Fruit fly (Drosophila melanogaster): ENCODE data around the gene Remo.
A peak's percentile ranks its signal among the peaks of the same experiment; 100 is the strongest.

Remo gene

DNA sequence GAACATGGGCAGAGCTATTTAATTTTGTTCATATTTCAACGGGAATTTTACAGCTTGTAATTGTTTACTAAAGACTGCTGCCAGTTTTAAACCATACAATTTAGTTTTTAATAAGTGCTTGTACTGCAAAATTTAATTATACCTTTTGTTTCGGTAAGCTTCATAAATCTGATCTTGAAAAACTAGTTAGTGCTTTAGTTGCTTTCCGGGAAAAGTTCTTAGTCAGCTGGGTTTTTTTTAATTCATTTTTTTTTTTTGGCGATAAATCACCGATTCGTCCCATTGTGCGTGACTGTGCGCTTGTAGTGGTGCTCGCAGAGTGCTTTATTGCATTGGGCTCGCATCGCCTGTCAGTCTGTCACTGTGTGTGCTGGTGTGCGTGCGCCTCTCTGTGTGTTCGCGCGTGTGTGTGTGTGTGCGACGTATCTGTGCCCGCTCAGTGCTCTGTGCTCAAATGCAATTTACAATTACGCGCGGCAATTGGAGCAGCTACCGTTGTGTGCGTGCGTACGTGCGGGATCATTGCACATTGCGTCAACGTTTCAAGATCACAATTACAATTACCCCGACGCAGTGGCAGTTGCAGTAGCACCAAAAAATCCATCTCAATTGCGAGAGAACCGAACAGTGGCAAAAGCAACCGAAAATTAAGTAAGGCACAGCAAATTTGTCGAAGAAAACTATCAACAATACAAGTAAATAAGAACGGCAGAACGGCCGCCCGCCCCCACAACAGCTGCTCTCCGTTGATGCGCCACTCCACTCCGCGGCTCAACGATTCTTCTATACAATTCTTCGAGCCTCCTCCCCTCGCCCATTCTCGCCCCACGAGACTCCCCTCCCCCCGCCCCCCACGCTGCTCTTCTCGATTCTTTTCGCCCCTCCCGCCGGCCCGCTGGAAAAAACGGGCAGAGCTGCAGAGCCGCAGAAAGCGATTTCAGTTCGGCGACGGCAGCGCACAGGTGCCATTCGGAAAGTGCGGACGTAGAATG is 16.1 kb downstream of the Remo start (continued):
- TF ChIP-seq CG11294 (GFP tag; IDR thresholded peaks at IDR 0.05) (no peak), Smox (GFP tag; optimal IDR thresholded peaks at IDR 0.05) (no peak), OdsH (GFP tag; optimal IDR thresholded peaks at IDR 0.05) (no peak), spab (GFP tag; optimal IDR thresholded peaks at IDR 0.05) (no peak), pdm3 (GFP tag; optimal IDR thresholded peaks at IDR 0.05) (no peak), svp (GFP tag) (peak; percentile 91), vri (GFP tag; optimal IDR thresholded peaks at IDR 0.05) (peak; percentile 55), Sox14 (GFP tag; optimal IDR thresholded peaks at IDR 0.05) (no peak), CG32006 (GFP tag; optimal IDR thresholded peaks at IDR 0.05) (no peak), salr (GFP tag; optimal IDR thresholded peaks at IDR 0.05) (no peak)

DNA sequence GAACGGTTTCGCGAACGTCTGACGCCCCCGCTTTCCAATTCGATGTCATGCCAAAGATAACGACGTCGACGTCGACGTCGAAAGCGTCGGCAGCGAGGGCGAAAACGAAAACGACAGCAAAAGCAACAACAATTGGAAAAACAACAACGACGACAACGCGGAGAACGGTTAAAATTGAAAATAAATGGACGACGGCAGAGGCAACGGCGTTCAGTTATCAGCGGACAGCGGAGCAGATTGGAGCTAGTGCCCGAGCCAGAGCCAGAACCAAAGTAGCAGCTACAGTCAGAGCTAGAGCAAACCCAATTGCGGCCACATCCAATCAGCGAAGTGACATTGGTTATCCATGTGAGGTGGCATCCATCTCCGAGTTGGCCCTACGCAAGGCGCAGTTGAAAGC is 17.5 kb downstream of the Remo start:
- TF ChIP-seq Blimp-1 (GFP tag; optimal IDR thresholded peaks at IDR 0.05) (no peak), CG6276 (GFP tag; optimal IDR thresholded peaks at IDR 0.05) (peak; percentile 29), Hr4 (GFP tag; optimal IDR thresholded peaks at IDR 0.05) (no peak), net (GFP tag; optimal IDR thresholded peaks at IDR 0.05) (no peak), fd59A (GFP tag; optimal IDR thresholded peaks at IDR 0.05) (no peak), CG8319 (GFP tag; optimal IDR thresholded peaks at IDR 0.05) (no peak), eg (GFP tag; IDR thresholded peaks at IDR 0.05) (0 out of 3 replicates have a peak, but pooled peaks have one; percentile 12), CG15336 (GFP tag; IDR thresholded peaks at IDR 0.05) (no peak), ss (GFP tag; optimal IDR thresholded peaks at IDR 0.05) (peak in 1 of 2 experiments; percentile 1), dac (GFP tag; optimal IDR thresholded peaks at IDR 0.05) (no peak), acj6 (GFP tag; optimal IDR thresholded peaks at IDR 0.05) (no peak), Eip78C (GFP tag) (peak; percentile 54), Sox102F (GFP tag; optimal IDR thresholded peaks at IDR 0.05) (no peak), topi (GFP tag; optimal IDR thresholded peaks at IDR 0.05) (no peak), CG3919 (GFP tag; optimal IDR thresholded peaks at IDR 0.05) (no peak), Ets96B (tag; optimal IDR thresholded peaks at IDR 0.05) (no peak), CG8119 (GFP tag; IDR thresholded peaks at IDR 0.05) (no peak), Lpt (GFP tag; optimal IDR thresholded peaks at IDR 0.05) (no peak), CG8632 (GFP tag; optimal IDR thresholded peaks at IDR 0.05) (no peak), CG11762 (GFP tag; optimal IDR thresholded peaks at IDR 0.05; ENCODE audit: insufficient read depth) (no peak), Met (GFP tag; optimal IDR thresholded peaks at IDR 0.05) (no peak), dsx (GFP tag; optimal IDR thresholded peaks at IDR 0.05; ENCODE audit: poor library complexity, severe bottlenecking) (no peak), cyc (GFP tag; optimal IDR thresholded peaks at IDR 0.05) (no peak), CG6808 (GFP tag; optimal IDR thresholded peaks at IDR 0.05) (peak; percentile 14), CG6792 (GFP tag; optimal IDR thresholded peaks at IDR 0.05) (no peak), fd85E (GFP tag; optimal IDR thresholded peaks at IDR 0.05) (no peak), salr (GFP tag; optimal IDR thresholded peaks at IDR 0.05) (no peak), Hr39 (GFP tag; optimal IDR thresholded peaks at IDR 0.05) (no peak), esn (GFP tag; optimal IDR thresholded peaks at IDR 0.05) (no peak), lz (GFP tag; optimal IDR thresholded peaks at IDR 0.05) (no peak), CG3032 (tag; optimal IDR thresholded peaks at IDR 0.05) (no peak), Gug (GFP tag; IDR thresholded peaks at IDR 0.05) (no peak), Smox (GFP tag; optimal IDR thresholded peaks at IDR 0.05) (no peak), Hr38 (GFP tag; optimal IDR thresholded peaks at IDR 0.05) (no peak), Sox15 (GFP tag; optimal IDR thresholded peaks at IDR 0.05) (no peak), CG10669 (GFP tag; optimal IDR thresholded peaks at IDR 0.05) (no peak), CG4318 (GFP tag; optimal IDR thresholded peaks at IDR 0.05) (no peak), spab (GFP tag; optimal IDR thresholded peaks at IDR 0.05) (no peak), CG7368 (GFP tag; optimal IDR thresholded peaks at IDR 0.05) (no peak), OdsH (GFP tag; optimal IDR thresholded peaks at IDR 0.05) (no peak), Sox14 (GFP tag; optimal IDR thresholded peaks at IDR 0.05) (no peak), CG10631 (GFP tag; optimal IDR thresholded peaks at IDR 0.05) (no peak), vri (GFP tag; optimal IDR thresholded peaks at IDR 0.05) (peak; percentile 37), CG16779 (tag; optimal IDR thresholded peaks at IDR 0.05) (no peak)
